Fruit fly (Drosophila melanogaster) whole organism, embryonic: ENCODE results near the gene Or83a.

Source experiments
- Asciz ChIP-seq: fragments of 200-800 bp; sonication (Bioruptor generic); optimal IDR thresholded peaks from 2 replicates; lab custom pipeline; 2017; ENCODE audit warnings: missing biosample characterization, mild to moderate bottlenecking, missing genetic modification characterization, missing genetic modification reagents
- C15 ChIP-seq: fragments of 200-800 bp; sonication (Bioruptor generic); IDR thresholded peaks from 3 replicates; pipeline ENCODE4 v1.3.6; 2022; ENCODE audit warnings: missing biosample characterization, missing genetic modification characterization
- CG10366 ChIP-seq: fragments of 200-800 bp; sonication (Bioruptor generic); IDR thresholded peaks from 2 replicates; pipeline ENCODE4 v1.3.6; 2022; ENCODE audit warnings: missing biosample characterization, missing genetic modification characterization
- CG12071 ChIP-seq: fragments of 200-800 bp; sonication (Bioruptor generic); optimal IDR thresholded peaks from 3 replicates; lab custom pipeline; 2018; ENCODE audit warnings: missing biosample characterization, mild to moderate bottlenecking, missing genetic modification characterization
- CG14014 ChIP-seq: fragments of 200-800 bp; sonication (Bioruptor generic); IDR thresholded peaks from 2 replicates; pipeline ENCODE4 v1.3.6; 2022; ENCODE audit warnings: missing biosample characterization, missing genetic modification characterization
- CG15479 ChIP-seq: fragments of 200-800 bp; sonication (Bioruptor generic); optimal IDR thresholded peaks from 3 replicates; lab custom pipeline; 2019; ENCODE audit warnings: missing biosample characterization, mild to moderate bottlenecking, missing genetic modification characterization, moderate library complexity
- CG17912 ChIP-seq: fragments of 200-800 bp; sonication (Bioruptor generic); optimal IDR thresholded peaks from 2 replicates; lab custom pipeline; 2018; ENCODE audit warnings: missing biosample characterization, mild to moderate bottlenecking, missing genetic modification characterization
- CG18476 ChIP-seq: fragments of 200-800 bp; sonication (Bioruptor generic); optimal IDR thresholded peaks from 2 replicates; lab custom pipeline; 2016; ENCODE audit warnings: missing biosample characterization, mild to moderate bottlenecking, missing genetic modification characterization
- CG2202 ChIP-seq: fragments of 200-800 bp; sonication (Bioruptor generic); optimal IDR thresholded peaks from 2 replicates; lab custom pipeline; 2018; ENCODE audit warnings: missing biosample characterization, mild to moderate bottlenecking, missing genetic modification characterization
- CG3065 ChIP-seq: fragments of 200-800 bp; sonication (Bioruptor generic); optimal IDR thresholded peaks from 2 replicates; lab custom pipeline; 2016; ENCODE audit warnings: missing biosample characterization, missing genetic modification characterization
- CG31441 ChIP-seq: fragments of 200-800 bp; sonication (Bioruptor generic); IDR thresholded peaks from 2 replicates; pipeline ENCODE4 v1.3.6; 2022; ENCODE audit warnings: missing biosample characterization, missing genetic modification characterization
- CG34422 ChIP-seq: fragments of 200-800 bp; sonication (Bioruptor generic); IDR thresholded peaks from 3 replicates; pipeline ENCODE4 v1.3.6; 2022; ENCODE audit warnings: missing biosample characterization, missing genetic modification characterization
- CG3838 ChIP-seq: fragments of 200-800 bp; sonication (Bioruptor generic); optimal IDR thresholded peaks from 3 replicates; lab custom pipeline; 2016; ENCODE audit warnings: missing biosample characterization, missing genetic modification characterization
- CG4730 ChIP-seq: fragments of 200-800 bp; sonication (Bioruptor generic); IDR thresholded peaks from 2 replicates; pipeline ENCODE4 v1.3.6; 2022; ENCODE audit warnings: missing biosample characterization, missing genetic modification characterization
- CG6175 ChIP-seq: fragments of 200-800 bp; sonication (Bioruptor generic); IDR thresholded peaks from 3 replicates; pipeline ENCODE4 v1.3.6; 2022; ENCODE audit warnings: missing biosample characterization, missing genetic modification characterization
- CG6791 ChIP-seq: fragments of 200-800 bp; sonication (Bioruptor generic); IDR thresholded peaks from 3 replicates; pipeline ENCODE4 v1.3.6; 2022; ENCODE audit warnings: missing biosample characterization, missing genetic modification characterization; ENCODE audit not compliant: partially characterized antibody
- CG7963 ChIP-seq: fragments of 200-800 bp; sonication (Bioruptor generic); IDR thresholded peaks from 3 replicates; pipeline ENCODE4 v1.3.6; 2022; ENCODE audit warnings: missing biosample characterization, missing genetic modification characterization; ENCODE audit not compliant: partially characterized antibody
- CG8290 ChIP-seq, 3 experiments: fragments of 200-800 bp; sonication (Bioruptor generic); optimal IDR thresholded peaks; 2 replicates each; lab custom pipeline; 2016 to 2019; ENCODE audit warnings: missing biosample characterization in 3 of 3, missing genetic modification characterization in 3 of 3, mild to moderate bottlenecking in 2 of 3, moderate library complexity in 1 of 3
- CG9609 ChIP-seq: fragments of 200-800 bp; sonication (Bioruptor generic); optimal IDR thresholded peaks from 3 replicates; lab custom pipeline; 2016; ENCODE audit warnings: missing biosample characterization, missing genetic modification characterization
- CoRest ChIP-seq: fragments of 200-800 bp; sonication (Bioruptor generic); optimal IDR thresholded peaks from 3 replicates; lab custom pipeline; 2018; ENCODE audit warnings: missing biosample characterization, mild to moderate bottlenecking, missing genetic modification characterization, moderate library complexity
- Eip74EF ChIP-seq, 2 experiments: fragments of 200-800 bp in 1 of 2; fragments of >200 bp in 1 of 2; sonication (Bioruptor generic) in 1 of 2; optimal IDR thresholded peaks; 2 replicates each; lab custom pipeline; 2017 to 2019; ENCODE audit warnings: missing biosample characterization in 2 of 2, missing genetic modification characterization in 2 of 2, mild to moderate bottlenecking in 1 of 2, moderate library complexity in 1 of 2
- Gug ChIP-seq: fragments of 200-800 bp; sonication (Bioruptor generic); IDR thresholded peaks from 4 replicates; pipeline ENCODE4 v1.3.6; 2022; ENCODE audit warnings: missing biosample characterization, missing genetic modification characterization
- Hmx ChIP-seq: fragments of 200-800 bp; sonication (Bioruptor generic); optimal IDR thresholded peaks from 2 replicates; lab custom pipeline; 2016; ENCODE audit warnings: missing biosample characterization, missing genetic modification characterization
- Lpt ChIP-seq: fragments of >200 bp; optimal IDR thresholded peaks from 2 replicates; lab custom pipeline; 2018; ENCODE audit warnings: missing biosample characterization, missing genetic modification characterization
- Nf-YA ChIP-seq: fragments of 200-800 bp; sonication (Bioruptor generic); IDR thresholded peaks from 2 replicates; pipeline ENCODE4 v1.3.6; 2022; ENCODE audit warnings: missing biosample characterization, missing genetic modification characterization
- Pdp1 ChIP-seq, 2 experiments: fragments of 200-800 bp; sonication (Bioruptor generic); optimal IDR thresholded peaks; 3 replicates each; lab custom pipeline; 2016; ENCODE audit warnings: missing biosample characterization in 2 of 2, missing genetic modification characterization in 2 of 2, mild to moderate bottlenecking in 1 of 2, moderate library complexity in 1 of 2
- Sox102F ChIP-seq: fragments of 200-800 bp; sonication (Bioruptor generic); optimal IDR thresholded peaks from 2 replicates; lab custom pipeline; 2018; ENCODE audit warnings: missing biosample characterization, mild to moderate bottlenecking, missing genetic modification characterization, moderate library complexity
- TFAM ChIP-seq: fragments of 200-800 bp; sonication (Bioruptor generic); optimal IDR thresholded peaks from 2 replicates; lab custom pipeline; 2017; ENCODE audit warnings: missing biosample characterization, missing genetic modification characterization, inconsistent platforms
- Tbp ChIP-seq: fragments of >200 bp; optimal IDR thresholded peaks from 2 replicates; lab custom pipeline; 2018; ENCODE audit warnings: missing biosample characterization, missing genetic modification characterization
- ac ChIP-seq: fragments of 200-800 bp; sonication (Bioruptor generic); optimal IDR thresholded peaks from 3 replicates; lab custom pipeline; 2017; ENCODE audit warnings: missing biosample characterization, mild to moderate bottlenecking, missing genetic modification characterization
- cad ChIP-seq: fragments of >200 bp; optimal IDR thresholded peaks from 2 replicates; lab custom pipeline; 2017; ENCODE audit warnings: missing biosample characterization, missing genetic modification characterization
- chif ChIP-seq, 2 experiments: fragments of 200-800 bp; sonication (Bioruptor generic); optimal IDR thresholded peaks; 3 replicates each; lab custom pipeline; 2016; ENCODE audit warnings: missing biosample characterization in 2 of 2, missing genetic modification characterization in 2 of 2
- crp ChIP-seq, 2 experiments: fragments of 200-800 bp; sonication (Bioruptor generic); optimal IDR thresholded peaks; 2 replicates in 1 of 2; 3 replicates in 1 of 2; lab custom pipeline; 2017; ENCODE audit warnings: missing biosample characterization in 2 of 2, missing genetic modification characterization in 2 of 2, mild to moderate bottlenecking in 1 of 2, moderate library complexity in 1 of 2
- da ChIP-seq: fragments of 200-800 bp; sonication (Bioruptor generic); optimal IDR thresholded peaks from 2 replicates; lab custom pipeline; 2016; ENCODE audit warnings: missing biosample characterization, missing genetic modification characterization
- emc ChIP-seq: fragments of 200-800 bp; sonication (Bioruptor generic); optimal IDR thresholded peaks from 2 replicates; lab custom pipeline; 2016; ENCODE audit warnings: missing biosample characterization, missing genetic modification characterization
- gro ChIP-seq: fragments of 200-800 bp; sonication (Bioruptor generic); optimal IDR thresholded peaks from 2 replicates; lab custom pipeline; 2016; ENCODE audit warnings: missing biosample characterization, missing genetic modification characterization
- gsb-n ChIP-seq: fragments of 200-800 bp; sonication (Bioruptor generic); optimal IDR thresholded peaks from 3 replicates; lab custom pipeline; 2018; ENCODE audit warnings: missing biosample characterization, mild to moderate bottlenecking, missing genetic modification characterization
- her ChIP-seq: fragments of 200-800 bp; sonication (Bioruptor generic); optimal IDR thresholded peaks from 2 replicates; lab custom pipeline; 2016; ENCODE audit warnings: missing biosample characterization, missing genetic modification characterization
- kay ChIP-seq: fragments of 200-800 bp; sonication (Bioruptor generic); optimal IDR thresholded peaks from 2 replicates; lab custom pipeline; 2016; ENCODE audit warnings: missing biosample characterization, missing genetic modification characterization
- lbe ChIP-seq: fragments of 200-800 bp; sonication (Bioruptor generic); optimal IDR thresholded peaks from 2 replicates; lab custom pipeline; 2016; ENCODE audit warnings: missing biosample characterization, mild to moderate bottlenecking, missing genetic modification characterization
- mirr ChIP-seq: fragments of 200-800 bp; sonication (Bioruptor generic); optimal IDR thresholded peaks from 3 replicates; lab custom pipeline; 2018; ENCODE audit warnings: missing biosample characterization, mild to moderate bottlenecking, missing genetic modification characterization
- nau ChIP-seq: fragments of 200-800 bp; sonication (Bioruptor generic); optimal IDR thresholded peaks from 3 replicates; lab custom pipeline; 2017; ENCODE audit warnings: missing biosample characterization, mild to moderate bottlenecking, missing genetic modification characterization, missing genetic modification reagents
- nmo ChIP-seq: fragments of 200-800 bp; sonication (Bioruptor generic); optimal IDR thresholded peaks from 2 replicates; lab custom pipeline; 2018; ENCODE audit warnings: missing biosample characterization, mild to moderate bottlenecking, missing genetic modification characterization, moderate library complexity
- odd ChIP-seq: fragments of 200-800 bp; sonication (Bioruptor generic); optimal IDR thresholded peaks from 2 replicates; lab custom pipeline; 2017; ENCODE audit warnings: missing biosample characterization, mild to moderate bottlenecking, missing genetic modification characterization
- pb ChIP-seq: fragments of 200-800 bp; sonication (Bioruptor generic); optimal IDR thresholded peaks from 3 replicates; lab custom pipeline; 2016; ENCODE audit warnings: missing biosample characterization, missing genetic modification characterization
- scrt ChIP-seq: fragments of 200-800 bp; sonication (Bioruptor generic); optimal IDR thresholded peaks from 2 replicates; lab custom pipeline; 2018; ENCODE audit warnings: missing biosample characterization, mild to moderate bottlenecking, missing genetic modification characterization, moderate library complexity
- stc ChIP-seq: fragments of 200-800 bp; sonication (Bioruptor generic); IDR thresholded peaks from 2 replicates; pipeline ENCODE4 v1.3.6; 2022; ENCODE audit warnings: missing biosample characterization, missing genetic modification characterization
- yki ChIP-seq: fragments of >200 bp; optimal IDR thresholded peaks from 3 replicates; lab custom pipeline; 2018
- z ChIP-seq: fragments of 200-800 bp; sonication (Bioruptor generic); IDR thresholded peaks from 3 replicates; pipeline ENCODE4 v1.3.6; 2022; ENCODE audit warnings: missing biosample characterization, missing genetic modification characterization
- zfh1 ChIP-seq: fragments of 200-800 bp; sonication (Bioruptor generic); IDR thresholded peaks from 3 replicates; pipeline ENCODE4 v1.3.6; 2022; ENCODE audit warnings: missing biosample characterization, missing genetic modification characterization

Gene Or83a

DNA sequence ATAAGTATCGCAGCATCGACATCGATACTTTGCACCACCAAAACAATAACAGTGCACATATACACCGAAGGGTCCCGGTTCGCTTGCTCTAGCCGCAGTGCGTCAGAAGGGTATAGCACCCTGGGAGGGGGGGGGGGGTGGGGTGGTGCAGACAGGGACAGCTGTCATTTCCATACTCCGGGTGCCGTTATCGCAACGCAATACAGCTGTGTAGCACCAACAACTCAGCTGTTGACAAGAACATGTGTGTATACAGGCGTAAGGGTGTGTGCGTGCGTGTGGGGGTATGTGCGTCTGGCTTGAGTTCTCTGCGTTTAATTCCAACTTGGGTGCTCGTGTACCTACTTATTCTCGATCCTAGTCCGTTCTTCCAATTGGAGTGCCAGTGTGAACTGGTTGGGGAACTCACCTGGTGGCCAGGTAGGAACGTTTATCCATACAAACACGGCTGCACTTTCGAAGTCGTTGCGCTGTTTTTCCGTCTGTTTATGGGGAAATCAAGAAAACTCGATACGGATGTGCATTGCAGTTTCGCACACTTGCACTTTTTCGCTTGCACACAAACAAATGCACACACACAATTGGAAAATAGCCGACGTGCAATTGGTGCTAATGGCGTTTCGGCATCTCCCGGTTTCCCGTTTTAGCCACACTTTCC is 31.4 kb downstream of the Or83a start (continued):
- TF ChIP-seq stc (GFP tag; lab: Robert Waterston, UW) (no peak; the same call in 1 of the 2 replicates), ac (GFP tag; lab: Kevin White, UChicago) (peak; percentile 81), Asciz (GFP tag; lab: Kevin White, UChicago) (no peak), CG17912 (GFP tag; lab: Kevin White, UChicago) (peak; percentile 69), CG12071 (GFP tag; lab: Kevin White, UChicago) (peak; percentile 36), CG14014 (GFP tag; lab: Robert Waterston, UW) (peak; percentile 35; the same call in 1 of the 2 replicates), cad (GFP tag; lab: Kevin White, UChicago) (no peak), CG15479 (GFP tag; lab: Kevin White, UChicago) (peak; percentile 60), CG3838 (no peak), CG9609 (no peak), CG31441 (GFP tag; lab: Robert Waterston, UW) (no peak), scrt (peak; percentile 22), kay (GFP tag; lab: Kevin White, UChicago) (no peak), CoRest (tag; lab: Kevin White, UChicago) (no peak), C15 (GFP tag; lab: Robert Waterston, UW) (no peak), pb (no peak), nau (GFP tag; lab: Kevin White, UChicago) (peak; percentile 20), nmo (GFP tag; lab: Kevin White, UChicago) (no peak), gsb-n (tag; lab: Kevin White, UChicago) (no peak), Pdp1 (GFP tag; optimal IDR thresholded peaks at IDR 0.05; lab: Kevin White, UChicago) (no peak), CG2202 (no peak), Tbp (no peak), CG10366 (GFP tag; lab: Robert Waterston, UW) (no peak), Hmx (GFP tag; lab: Kevin White, UChicago) (no peak), Nf-YA (no peak; the same call in 1 of the 2 replicates), lbe (GFP tag; lab: Kevin White, UChicago) (no peak), yki (lab: Kevin White, UChicago) (no peak), emc (GFP tag; lab: Kevin White, UChicago) (no peak), CG18476 (GFP tag; lab: Kevin White, UChicago) (no peak), CG4730 (no peak), CG6791 (GFP tag; lab: Robert Waterston, UW) (peak; percentile 46; the same call in 2 of the 3 replicates), da (GFP tag; lab: Kevin White, UChicago) (no peak), her (GFP tag; lab: Kevin White, UChicago) (no peak), Eip74EF (GFP tag; optimal IDR thresholded peaks at IDR 0.05; lab: Kevin White, UChicago) (no peak), z (GFP tag; lab: Robert Waterston, UW) (no peak), CG3065 (GFP tag; lab: Kevin White, UChicago) (no peak), TFAM (GFP tag; lab: Kevin White, UChicago) (no peak), Gug (GFP tag; lab: Robert Waterston, UW) (no peak), Sox102F (GFP tag; lab: Kevin White, UChicago) (no peak), CG34422 (GFP tag; lab: Robert Waterston, UW) (peak; percentile 74; the same call in 2 of the 3 replicates), odd (no peak), zfh1 (GFP tag; lab: Robert Waterston, UW) (no peak), crp (GFP tag; optimal IDR thresholded peaks at IDR 0.05; lab: Kevin White, UChicago) (peak in 1 of 2 experiments; percentile 85), chif (GFP tag; optimal IDR thresholded peaks at IDR 0.05; lab: Kevin White, UChicago) (no peak), mirr (GFP tag; lab: Kevin White, UChicago) (peak; percentile 87), CG7963 (GFP tag; lab: Robert Waterston, UW) (no peak), CG6175 (GFP tag; lab: Robert Waterston, UW) (no peak), Lpt (GFP tag; lab: Kevin White, UChicago) (no peak), CG8290 (GFP tag; optimal IDR thresholded peaks at IDR 0.05; lab: Kevin White, UChicago) (no peak), CG8290 (tag; optimal IDR thresholded peaks at IDR 0.05; lab: Kevin White, UChicago) (peak in 1 of 2 experiments; percentile 82), gro (GFP tag; lab: Kevin White, UChicago) (no peak)
